Worm (Caenorhabditis elegans) whole organism, L1 larva: Measurements from ENCODE around the gene dyc-1.
A peak's percentile ranks its signal among the peaks of the same experiment; 100 is the strongest.

Experiments used
- C04F5.9 ChIP-seq: sonication (generic microtip); optimal IDR thresholded peaks from 2 replicates; lab custom pipeline; 2016; ENCODE audit warnings: missing genetic modification characterization, missing compliant biosample characterization
- Y116A8C.19 ChIP-seq: sonication (generic microtip); optimal IDR thresholded peaks from 2 replicates; lab custom pipeline; 2016; ENCODE audit warnings: missing compliant biosample characterization, missing genetic modification characterization, borderline replicate concordance
- blmp-1 ChIP-seq: fragments of 150-350 bp; optimal IDR thresholded peaks from 2 replicates; lab custom pipeline; 2014; ENCODE audit warnings: missing biosample characterization, missing genetic modification characterization
- ceh-63 ChIP-seq: fragments of 200-800 bp; sonication (Bioruptor generic); optimal IDR thresholded peaks from 2 replicates; lab custom pipeline; 2018; ENCODE audit warnings: mild to moderate bottlenecking, missing genetic modification characterization, missing compliant biosample characterization
- ceh-90 ChIP-seq: sonication (generic microtip); optimal IDR thresholded peaks from 2 replicates; lab custom pipeline; 2016; ENCODE audit warnings: missing genetic modification characterization, missing compliant biosample characterization
- ces-1 ChIP-seq: fragments of 150-350 bp; optimal IDR thresholded peaks from 2 replicates; lab custom pipeline; 2014; ENCODE audit warnings: missing biosample characterization, missing genetic modification reagents, missing genetic modification characterization
- dpl-1 ChIP-seq, 3 experiments: fragments of 150-350 bp in 2 of 3; sonication (generic microtip) in 1 of 3; optimal IDR thresholded peaks; 2 replicates each; lab custom pipeline; 2014 to 2017; ENCODE audit warnings: missing biosample characterization in 3 of 3, missing genetic modification characterization in 3 of 3, missing genetic modification reagents in 3 of 3
- dsc-1 ChIP-seq: sonication (generic microtip); optimal IDR thresholded peaks from 2 replicates; lab custom pipeline; 2016; ENCODE audit warnings: mild to moderate bottlenecking, missing genetic modification characterization, missing compliant biosample characterization
- efl-1 ChIP-seq, 4 experiments: fragments of 150-350 bp; optimal IDR thresholded peaks in 3 of 4; peaks in 1 of 4; 1 replicate in 1 of 4; 2 replicates in 3 of 4; lab custom pipeline; 2014; ENCODE audit warnings: missing biosample characterization in 2 of 4, missing genetic modification characterization in 2 of 4, missing genetic modification reagents in 2 of 4
- egl-27 ChIP-seq, 2 experiments: fragments of 150-350 bp in 1 of 2; sonication (generic microtip); optimal IDR thresholded peaks; 3 replicates each; lab custom pipeline; 2017 to 2018; ENCODE audit warnings: missing biosample characterization in 2 of 2, missing genetic modification characterization in 2 of 2, missing genetic modification reagents in 2 of 2
- elt-2 ChIP-seq: sonication (generic microtip); optimal IDR thresholded peaks from 2 replicates; lab custom pipeline; 2016; ENCODE audit warnings: missing genetic modification characterization, mild to moderate bottlenecking, inconsistent platforms, missing compliant biosample characterization, missing genetic modification reagents
- ets-5 ChIP-seq: fragments of 200-800 bp; sonication (Bioruptor generic); IDR thresholded peaks from 2 replicates; pipeline ENCODE4 v1.3.6; 2022; ENCODE audit warnings: missing genetic modification characterization, missing compliant biosample characterization
- fkh-4 ChIP-seq: sonication (generic microtip); optimal IDR thresholded peaks from 2 replicates; lab custom pipeline; 2016; ENCODE audit warnings: missing compliant biosample characterization, missing genetic modification characterization, borderline replicate concordance
- fos-1 ChIP-seq: fragments of 150-350 bp; optimal IDR thresholded peaks from 2 replicates; lab custom pipeline; 2014; ENCODE audit warnings: missing biosample characterization, missing genetic modification characterization
- grh-1 ChIP-seq: fragments of 200-800 bp; sonication (Bioruptor generic); IDR thresholded peaks from 2 replicates; pipeline ENCODE4 v1.3.6; 2022; ENCODE audit warnings: missing genetic modification reagents, missing genetic modification characterization, missing compliant biosample characterization
- irx-1 ChIP-seq: sonication (generic microtip); optimal IDR thresholded peaks from 2 replicates; lab custom pipeline; 2016; ENCODE audit warnings: missing genetic modification characterization, missing compliant biosample characterization
- isw-1 ChIP-seq: fragments of 200-800 bp; sonication (Bioruptor generic); IDR thresholded peaks from 2 replicates; pipeline ENCODE4 v1.3.6; 2022; ENCODE audit warnings: missing genetic modification characterization, missing compliant biosample characterization
- jun-1 ChIP-seq: fragments of 150-350 bp; optimal IDR thresholded peaks from 2 replicates; lab custom pipeline; 2014; ENCODE audit warnings: missing biosample characterization, missing genetic modification reagents, missing genetic modification characterization
- lin-13 ChIP-seq: fragments of 150-350 bp; optimal IDR thresholded peaks from 2 replicates; lab custom pipeline; 2014; ENCODE audit warnings: missing biosample characterization, missing genetic modification reagents, missing genetic modification characterization
- lin-35 ChIP-seq, 2 experiments: fragments of 150-350 bp; optimal IDR thresholded peaks; 2 replicates each; lab custom pipeline; 2014; ENCODE audit warnings: missing biosample characterization in 2 of 2, missing genetic modification characterization in 2 of 2, missing genetic modification reagents in 2 of 2
- lir-3 ChIP-seq: sonication (generic microtip); optimal IDR thresholded peaks from 2 replicates; lab custom pipeline; 2016; ENCODE audit warnings: mild to moderate bottlenecking, missing genetic modification characterization, moderate library complexity, missing compliant biosample characterization; ENCODE audit not compliant: poor library complexity
- lsy-2 ChIP-seq, 2 experiments: fragments of 150-350 bp; optimal IDR thresholded peaks; 2 replicates each; lab custom pipeline; 2014; ENCODE audit warnings: missing biosample characterization in 2 of 2, missing genetic modification characterization in 2 of 2
- mef-2 ChIP-seq: fragments of 150-350 bp; optimal IDR thresholded peaks from 2 replicates; lab custom pipeline; 2014; ENCODE audit warnings: missing biosample characterization, missing genetic modification characterization
- mep-1 ChIP-seq: fragments of 150-350 bp; optimal IDR thresholded peaks from 2 replicates; lab custom pipeline; 2014; ENCODE audit warnings: missing biosample characterization, missing genetic modification characterization
- nhr-19 ChIP-seq: fragments of 200-800 bp; sonication (Bioruptor generic); conservative IDR thresholded peaks from 2 replicates; pipeline ENCODE4 v1.3.6; 2022; ENCODE audit warnings: missing genetic modification characterization, missing compliant biosample characterization
- nhr-47 ChIP-seq: sonication (generic microtip); optimal IDR thresholded peaks from 2 replicates; lab custom pipeline; 2016; ENCODE audit warnings: mild to moderate bottlenecking, missing genetic modification characterization, moderate library complexity, missing compliant biosample characterization
- nhr-71 ChIP-seq: sonication (generic microtip); optimal IDR thresholded peaks from 2 replicates; lab custom pipeline; 2016; ENCODE audit warnings: mild to moderate bottlenecking, missing genetic modification characterization, moderate library complexity, missing compliant biosample characterization
- nhr-85 ChIP-seq: sonication (generic microtip); peaks from one replicate; lab custom pipeline; 2016; ENCODE audit warnings: missing genetic modification characterization, inconsistent platforms, missing compliant biosample characterization
- pax-3 ChIP-seq: fragments of 200-800 bp; sonication (Bioruptor generic); optimal IDR thresholded peaks from 2 replicates; lab custom pipeline; 2018; ENCODE audit warnings: mild to moderate bottlenecking, missing genetic modification characterization, moderate library complexity, missing compliant biosample characterization
- snu-23 ChIP-seq: sonication (generic microtip); optimal IDR thresholded peaks from 2 replicates; lab custom pipeline; 2016; ENCODE audit warnings: missing genetic modification characterization, missing compliant biosample characterization
- sox-4 ChIP-seq: sonication (generic microtip); optimal IDR thresholded peaks from 2 replicates; lab custom pipeline; 2016; ENCODE audit warnings: missing genetic modification characterization, missing compliant biosample characterization
- sptf-1 ChIP-seq: fragments of 150-350 bp; optimal IDR thresholded peaks from 2 replicates; lab custom pipeline; 2014; ENCODE audit warnings: missing biosample characterization, missing genetic modification characterization
- swsn-7 ChIP-seq: sonication (generic microtip); optimal IDR thresholded peaks from 2 replicates; lab custom pipeline; 2016; ENCODE audit warnings: missing genetic modification characterization, missing compliant biosample characterization
- unc-30 ChIP-seq: sonication (generic microtip); optimal IDR thresholded peaks from 2 replicates; lab custom pipeline; 2017; ENCODE audit warnings: missing biosample characterization, missing genetic modification characterization
- unc-62 ChIP-seq: fragments of 150-350 bp; optimal IDR thresholded peaks from 2 replicates; lab custom pipeline; 2014; ENCODE audit warnings: missing biosample characterization, missing genetic modification reagents, missing genetic modification characterization
- unc-98 ChIP-seq: fragments of 200-800 bp; sonication (Bioruptor generic); IDR thresholded peaks from 2 replicates; pipeline ENCODE4 v1.3.6; 2022; ENCODE audit warnings: missing genetic modification characterization, missing compliant biosample characterization
- vab-15 ChIP-seq: sonication (generic microtip); optimal IDR thresholded peaks from 2 replicates; lab custom pipeline; 2017; ENCODE audit warnings: missing genotype, mild to moderate bottlenecking, missing genetic modification characterization, missing compliant biosample characterization
- xbp-1 ChIP-seq: sonication (generic microtip); optimal IDR thresholded peaks from 2 replicates; lab custom pipeline; 2016; ENCODE audit warnings: missing genetic modification characterization, missing compliant biosample characterization
- zag-1 ChIP-seq: fragments of 150-350 bp; optimal IDR thresholded peaks from 2 replicates; lab custom pipeline; 2014; ENCODE audit warnings: missing biosample characterization, missing genetic modification characterization
- ztf-4 ChIP-seq: fragments of 150-350 bp; optimal IDR thresholded peaks from 2 replicates; lab custom pipeline; 2014; ENCODE audit warnings: missing biosample characterization, missing genetic modification characterization

dyc-1 gene

ce11 chrX:14090990-14091389 lies 41.7 kb downstream of the dyc-1 start:
- no peak for TF ChIP-seq isw-1 (GFP tag; lab: Robert Waterston, UW)
- TF ChIP-seq efl-1 (optimal IDR thresholded peaks at IDR 0.05; lab: Kevin White, UChicago): no peak
- TF ChIP-seq efl-1 (GFP tag; optimal IDR thresholded peaks at IDR 0.05 in 1 of 2; lab: Kevin White, UChicago): peak in 1 of 2 experiments; percentile 70
- TF ChIP-seq sox-4 (tag; lab: Kevin White, UChicago): no peak

DNA sequence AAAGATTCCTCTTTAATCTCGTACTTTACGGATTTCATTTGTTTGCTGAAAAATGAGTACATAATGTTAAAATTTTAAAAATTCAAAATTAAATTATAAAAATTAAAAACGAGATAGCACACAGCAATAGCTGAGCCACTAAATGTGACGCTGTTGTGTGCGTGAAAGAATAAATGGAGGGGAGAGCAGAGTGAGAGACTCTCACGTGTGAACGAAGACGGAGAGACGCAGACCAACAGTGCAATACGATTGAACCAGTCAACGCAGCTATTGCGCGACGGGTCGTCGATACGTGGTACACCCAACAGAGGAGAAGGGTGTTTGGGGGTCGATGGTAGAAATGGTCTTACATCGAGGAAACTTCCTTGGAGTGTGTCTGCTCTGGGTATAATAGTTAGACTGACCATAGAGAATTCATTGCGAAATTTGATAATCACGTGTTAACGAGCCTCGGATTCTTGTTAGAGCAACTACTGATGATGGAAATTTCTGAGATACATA lies 49.3 kb downstream of the dyc-1 start, which contains the start of gene F16B12.4:
F16B12.4 (minus strand) TSS at position 51 of the 501 bp plus-strand sequence.
- TF ChIP-seq fkh-4: no peak
- no peak for TF ChIP-seq sptf-1 (tag; lab: Kevin White, UChicago)
- no peak for TF ChIP-seq fos-1 (tag; lab: Kevin White, UChicago)
- TF ChIP-seq lir-3: no peak
- peak; percentile 16 for TF ChIP-seq nhr-47 (tag; lab: Kevin White, UChicago)
- TF ChIP-seq isw-1 (GFP tag; lab: Robert Waterston, UW): no peak
- TF ChIP-seq ztf-4: no peak
- no peak for TF ChIP-seq ces-1
- TF ChIP-seq unc-98 (GFP tag; lab: Robert Waterston, UW): no peak
- TF ChIP-seq nhr-71 (tag; lab: Kevin White, UChicago): peak; percentile 0
- TF ChIP-seq irx-1 (tag; lab: Kevin White, UChicago): no peak
- TF ChIP-seq zag-1 (tag; lab: Kevin White, UChicago): no peak
- no peak for TF ChIP-seq ceh-63 (GFP tag; lab: Kevin White, UChicago)
- no peak for TF ChIP-seq ets-5 (GFP tag; lab: Robert Waterston, UW)
- TF ChIP-seq C04F5.9: no peak
- no peak for TF ChIP-seq dpl-1 (GFP tag; optimal IDR thresholded peaks at IDR 0.05; lab: Kevin White, UChicago)
- TF ChIP-seq pax-3: no peak
- TF ChIP-seq vab-15 (tag; lab: Kevin White, UChicago): no peak
- TF ChIP-seq grh-1 (GFP tag; lab: Robert Waterston, UW): no peak
- no peak for TF ChIP-seq unc-30 (tag; lab: Kevin White, UChicago)
- TF ChIP-seq lin-35 (GFP tag; optimal IDR thresholded peaks at IDR 0.05; lab: Kevin White, UChicago): peak in 1 of 2 experiments; percentile 29
- TF ChIP-seq mef-2 (tag; lab: Kevin White, UChicago): no peak
- TF ChIP-seq snu-23: peak; percentile 12
- peak; percentile 1 for TF ChIP-seq nhr-85 (tag; lab: Kevin White, UChicago)
- TF ChIP-seq dsc-1: no peak
- TF ChIP-seq unc-62 (GFP tag; lab: Kevin White, UChicago): no peak
- TF ChIP-seq mep-1: peak; percentile 8
- no peak for TF ChIP-seq xbp-1 (tag; lab: Kevin White, UChicago)
- TF ChIP-seq ceh-90 (tag; lab: Kevin White, UChicago): no peak
- peak in 1 of 2 experiments; percentile 7 for TF ChIP-seq efl-1 (optimal IDR thresholded peaks at IDR 0.05; lab: Kevin White, UChicago)
- peak in 1 of 2 experiments; percentile 3 for TF ChIP-seq efl-1 (GFP tag; optimal IDR thresholded peaks at IDR 0.05 in 1 of 2; lab: Kevin White, UChicago)
- no peak for TF ChIP-seq blmp-1 (tag; lab: Kevin White, UChicago)
- TF ChIP-seq sox-4 (tag; lab: Kevin White, UChicago): no peak
- TF ChIP-seq elt-2 (tag; lab: Kevin White, UChicago): no peak
- no peak for TF ChIP-seq nhr-19
- TF ChIP-seq swsn-7 (tag; lab: Kevin White, UChicago): peak; percentile 13
- TF ChIP-seq jun-1 (tag; lab: Kevin White, UChicago): no peak
- TF ChIP-seq Y116A8C.19 (tag; lab: Kevin White, UChicago): no peak
- TF ChIP-seq lin-13: no peak
- no peak for TF ChIP-seq egl-27 (tag; optimal IDR thresholded peaks at IDR 0.05; lab: Kevin White, UChicago)
- TF ChIP-seq lsy-2 (tag; optimal IDR thresholded peaks at IDR 0.05; lab: Kevin White, UChicago): no peak
